Worm (Caenorhabditis elegans) whole organism, late embryonic: ENCODE measurements around the gene fbxb-61.

Source experiments
- C08G9.2 ChIP-seq: sonication (generic microtip); optimal IDR thresholded peaks from 2 replicates; lab custom pipeline; 2016; ENCODE audit warnings: mild to moderate bottlenecking, missing genetic modification characterization, moderate library complexity, missing compliant biosample characterization
- F13H6.1 ChIP-seq: sonication (generic microtip); optimal IDR thresholded peaks from 2 replicates; lab custom pipeline; 2016; ENCODE audit warnings: missing genetic modification characterization, missing compliant biosample characterization
- K02D7.2 ChIP-seq: sonication (generic microtip); optimal IDR thresholded peaks from 2 replicates; lab custom pipeline; 2017; ENCODE audit warnings: mild to moderate bottlenecking, missing genetic modification characterization, missing compliant biosample characterization
- T23F11.4 ChIP-seq: fragments of 200-800 bp; sonication (Bioruptor generic); optimal IDR thresholded peaks from 2 replicates; lab custom pipeline; 2018; ENCODE audit warnings: mild to moderate bottlenecking, missing genetic modification characterization, missing compliant biosample characterization
- ama-1 ChIP-seq: fragments of 150-350 bp; optimal IDR thresholded peaks from 2 replicates; lab custom pipeline; 2014
- ceh-18 ChIP-seq: sonication (generic microtip); optimal IDR thresholded peaks from 2 replicates; lab custom pipeline; 2016; ENCODE audit warnings: missing genetic modification characterization, missing compliant biosample characterization
- ceh-31 ChIP-seq: sonication (generic microtip); optimal IDR thresholded peaks from 2 replicates; lab custom pipeline; 2016; ENCODE audit warnings: missing genetic modification characterization, missing compliant biosample characterization
- ceh-34 ChIP-seq: sonication (generic microtip); optimal IDR thresholded peaks from 2 replicates; lab custom pipeline; 2016; ENCODE audit warnings: mild to moderate bottlenecking, missing genetic modification characterization, missing compliant biosample characterization
- ceh-48 ChIP-seq: sonication (generic microtip); optimal IDR thresholded peaks from 2 replicates; lab custom pipeline; 2016; ENCODE audit warnings: missing genetic modification characterization, inconsistent platforms, missing compliant biosample characterization
- ceh-9 ChIP-seq: sonication (generic microtip); optimal IDR thresholded peaks from 2 replicates; lab custom pipeline; 2016; ENCODE audit warnings: mild to moderate bottlenecking, missing genetic modification characterization, inconsistent platforms, missing compliant biosample characterization
- che-1 ChIP-seq: sonication (generic microtip); optimal IDR thresholded peaks from 2 replicates; lab custom pipeline; 2016; ENCODE audit warnings: mild to moderate bottlenecking, missing genetic modification characterization, missing compliant biosample characterization
- dmd-4 ChIP-seq: sonication (generic microtip); optimal IDR thresholded peaks from 2 replicates; lab custom pipeline; 2016; ENCODE audit warnings: borderline replicate concordance, missing genetic modification characterization, missing compliant biosample characterization
- elt-2 ChIP-seq: sonication (generic microtip); optimal IDR thresholded peaks from 2 replicates; lab custom pipeline; 2016; ENCODE audit warnings: missing genetic modification reagents, missing genetic modification characterization, missing compliant biosample characterization
- elt-4 ChIP-seq: sonication (generic microtip); optimal IDR thresholded peaks from 2 replicates; lab custom pipeline; 2016; ENCODE audit warnings: missing genetic modification characterization, missing compliant biosample characterization
- eyg-1 ChIP-seq: sonication (generic microtip); optimal IDR thresholded peaks from 2 replicates; lab custom pipeline; 2016; ENCODE audit warnings: missing genotype, missing genetic modification characterization, missing compliant biosample characterization
- fax-1 ChIP-seq: sonication (generic microtip); optimal IDR thresholded peaks from 2 replicates; lab custom pipeline; 2016; ENCODE audit warnings: missing genotype, missing genetic modification characterization, missing compliant biosample characterization
- fkh-10 ChIP-seq: fragments of 150-350 bp; optimal IDR thresholded peaks from 2 replicates; lab custom pipeline; 2014; ENCODE audit warnings: missing biosample characterization, missing genetic modification reagents, missing genetic modification characterization
- fkh-6 ChIP-seq: sonication (generic microtip); optimal IDR thresholded peaks from 2 replicates; lab custom pipeline; 2016; ENCODE audit warnings: missing genetic modification characterization, missing compliant biosample characterization
- gmeb-2 ChIP-seq: sonication (generic microtip); optimal IDR thresholded peaks from 2 replicates; lab custom pipeline; 2016; ENCODE audit warnings: missing genetic modification characterization, inconsistent platforms, missing compliant biosample characterization
- hlh-6 ChIP-seq: sonication (generic microtip); optimal IDR thresholded peaks from 2 replicates; lab custom pipeline; 2016; ENCODE audit warnings: missing genotype, missing genetic modification characterization, missing compliant biosample characterization
- hlh-8 ChIP-seq: sonication (generic microtip); optimal IDR thresholded peaks from 2 replicates; lab custom pipeline; 2016; ENCODE audit warnings: missing genotype, missing genetic modification characterization, missing compliant biosample characterization
- madf-2 ChIP-seq: sonication (generic microtip); optimal IDR thresholded peaks from 2 replicates; lab custom pipeline; 2017; ENCODE audit warnings: missing genetic modification characterization, missing compliant biosample characterization
- mec-3 ChIP-seq: sonication (generic microtip); optimal IDR thresholded peaks from 2 replicates; lab custom pipeline; 2016; ENCODE audit warnings: borderline replicate concordance, missing genetic modification characterization, missing compliant biosample characterization
- nhr-11 ChIP-seq: fragments of 150-350 bp; optimal IDR thresholded peaks from 2 replicates; lab custom pipeline; 2014; ENCODE audit warnings: missing biosample characterization, missing genetic modification characterization
- pag-3 ChIP-seq: sonication (generic microtip); optimal IDR thresholded peaks from 2 replicates; lab custom pipeline; 2016; ENCODE audit warnings: missing compliant biosample characterization, missing genetic modification characterization, borderline replicate concordance
- pax-1 ChIP-seq: fragments of 150-350 bp; optimal IDR thresholded peaks from 2 replicates; lab custom pipeline; 2014; ENCODE audit warnings: missing biosample characterization, missing genetic modification characterization
- pha-2 ChIP-seq: sonication (generic microtip); optimal IDR thresholded peaks from 2 replicates; lab custom pipeline; 2017; ENCODE audit warnings: mild to moderate bottlenecking, missing genetic modification characterization, missing compliant biosample characterization
- pha-4 ChIP-seq: fragments of 150-350 bp; optimal IDR thresholded peaks from 2 replicates; lab custom pipeline; 2018; ENCODE audit warnings: missing biosample characterization, missing genetic modification reagents, missing genetic modification characterization
- rnt-1 ChIP-seq: sonication (generic microtip); optimal IDR thresholded peaks from 2 replicates; lab custom pipeline; 2016; ENCODE audit warnings: missing genetic modification characterization, missing compliant biosample characterization
- sdc-2 ChIP-seq: sonication (generic microtip); optimal IDR thresholded peaks from 2 replicates; lab custom pipeline; 2016; ENCODE audit warnings: missing genotype, missing genetic modification characterization, missing compliant biosample characterization
- sox-2 ChIP-seq: fragments of 200-800 bp; sonication (Bioruptor generic); IDR thresholded peaks from 2 replicates; pipeline ENCODE4 v1.3.6; 2022; ENCODE audit warnings: missing genetic modification reagents, missing genetic modification characterization, missing compliant biosample characterization
- sox-4 ChIP-seq: sonication (generic microtip); optimal IDR thresholded peaks from 2 replicates; lab custom pipeline; 2017; ENCODE audit warnings: mild to moderate bottlenecking, missing genetic modification characterization, inconsistent platforms, missing compliant biosample characterization
- syd-9 ChIP-seq: sonication (generic microtip); optimal IDR thresholded peaks from 2 replicates; lab custom pipeline; 2016; ENCODE audit warnings: mild to moderate bottlenecking, missing genetic modification characterization, moderate library complexity, missing compliant biosample characterization
- tbx-2 ChIP-seq: sonication (generic microtip); optimal IDR thresholded peaks from 2 replicates; lab custom pipeline; 2016; ENCODE audit warnings: missing genetic modification characterization, missing compliant biosample characterization
- ttx-3 ChIP-seq: sonication (generic microtip); optimal IDR thresholded peaks from 2 replicates; lab custom pipeline; 2016; ENCODE audit warnings: missing genetic modification reagents, missing genetic modification characterization, missing compliant biosample characterization
- unc-42 ChIP-seq: sonication (generic microtip); optimal IDR thresholded peaks from 2 replicates; lab custom pipeline; 2016; ENCODE audit warnings: missing genotype, missing genetic modification characterization, missing compliant biosample characterization
- unc-55 ChIP-seq: sonication (generic microtip); optimal IDR thresholded peaks from 2 replicates; lab custom pipeline; 2017; ENCODE audit warnings: missing biosample characterization, missing genetic modification reagents, missing genetic modification characterization
- unc-86 ChIP-seq: sonication (generic microtip); optimal IDR thresholded peaks from 2 replicates; lab custom pipeline; 2016; ENCODE audit warnings: missing genetic modification characterization, missing compliant biosample characterization
- zip-5 ChIP-seq: sonication (generic microtip); optimal IDR thresholded peaks from 2 replicates; lab custom pipeline; 2016; ENCODE audit warnings: missing genetic modification characterization, missing compliant biosample characterization
- ztf-16 ChIP-seq: sonication (generic microtip); optimal IDR thresholded peaks from 2 replicates; lab custom pipeline; 2017; ENCODE audit warnings: missing genetic modification characterization, missing compliant biosample characterization

fbxb-61 gene

DNA sequence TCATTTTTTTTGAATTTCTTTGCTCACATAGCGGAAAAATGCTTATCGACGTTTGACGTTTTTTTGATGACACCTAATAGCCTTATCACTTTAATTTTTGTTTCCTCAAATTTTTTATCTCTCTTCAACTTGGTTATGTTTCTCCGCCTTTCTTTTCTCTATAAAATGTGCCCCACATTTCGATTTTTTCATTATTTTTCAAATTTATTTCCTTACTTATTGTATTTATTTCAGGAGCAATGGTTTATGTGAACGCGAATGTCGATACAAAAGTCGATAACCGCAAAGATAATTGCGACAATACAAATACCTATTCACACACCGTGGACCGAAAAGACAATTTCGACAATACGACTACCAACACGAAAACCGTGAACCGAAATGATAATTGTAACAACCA is 16.5 kb downstream of the fbxb-61 start, which contains the start of gene sdz-6:
Gene sdz-6 (plus strand): TSS at position 229 of the 400 bp plus-strand sequence.
- TF ChIP-seq elt-4, result no peak
- no peak for TF ChIP-seq mec-3 (tag; lab: Kevin White, UChicago)
- no peak for TF ChIP-seq unc-55
- no peak for TF ChIP-seq tbx-2 (tag; lab: Kevin White, UChicago)

DNA sequence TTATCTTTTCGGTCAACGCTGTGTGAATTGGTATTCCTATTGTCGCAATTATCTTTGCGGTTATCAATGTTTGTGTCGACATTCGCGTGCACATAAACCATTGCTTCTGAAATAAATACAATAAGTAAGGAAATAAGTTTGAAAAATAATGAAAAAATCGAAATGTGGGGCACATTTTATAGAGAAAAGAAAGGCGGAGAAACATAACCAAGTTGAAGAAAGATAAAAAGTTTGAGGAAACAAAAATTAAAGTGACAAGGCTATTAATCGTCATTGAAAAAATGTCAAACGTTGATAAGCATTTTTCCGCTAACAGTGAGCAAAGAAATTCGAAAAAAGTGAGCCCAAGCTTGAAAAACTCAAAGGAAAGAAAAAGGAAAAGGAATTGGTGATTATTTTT is 18.5 kb downstream of the fbxb-61 start, which contains the start of gene C43D7.4:
Gene C43D7.4 (minus strand): TSS at position 101 of the 400 bp plus-strand sequence.
- TF ChIP-seq nhr-11 (tag; lab: Kevin White, UChicago) (no peak), ceh-31 (tag; lab: Kevin White, UChicago) (no peak), syd-9 (tag; lab: Kevin White, UChicago) (no peak), che-1 (tag; lab: Kevin White, UChicago) (no peak), T23F11.4 (GFP tag; lab: Kevin White, UChicago) (no peak), pha-4 (tag; lab: Kevin White, UChicago) (no peak), C08G9.2 (tag; lab: Kevin White, UChicago) (no peak), pag-3 (tag; lab: Kevin White, UChicago) (no peak), dmd-4 (tag; lab: Kevin White, UChicago) (no peak), ceh-34 (tag; lab: Kevin White, UChicago) (no peak), fkh-10 (GFP tag; lab: Kevin White, UChicago) (no peak), ceh-9 (tag; lab: Kevin White, UChicago) (no peak), ceh-48 (tag; lab: Kevin White, UChicago) (no peak), ztf-16 (tag; lab: Kevin White, UChicago) (no peak), unc-86 (no peak), elt-2 (tag; lab: Kevin White, UChicago) (no peak), rnt-1 (tag; lab: Kevin White, UChicago) (no peak), fax-1 (tag; lab: Kevin White, UChicago) (no peak)
- TF ChIP-seq, all 69 proteins: peak for 0

DNA sequence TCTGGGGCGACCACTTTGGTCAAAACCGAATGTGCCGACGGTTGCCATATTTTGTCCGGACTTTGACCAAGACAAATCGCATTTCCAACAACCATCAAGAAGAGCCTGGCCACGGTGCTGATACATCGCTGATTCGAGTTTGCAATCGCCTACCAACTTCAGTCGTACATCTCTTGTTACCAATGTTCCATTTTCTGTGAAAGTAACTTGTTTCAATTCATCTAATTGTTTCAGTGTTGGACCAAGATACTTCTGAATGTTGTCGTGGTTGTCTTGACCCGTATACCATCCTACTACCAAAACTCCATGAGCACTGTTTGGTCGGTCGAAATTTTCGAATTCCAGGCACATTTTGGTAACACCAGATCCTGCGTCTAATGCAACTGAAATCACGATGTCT is 21.5 kb downstream of the fbxb-61 start:
- TF ChIP-seq che-1 (tag; lab: Kevin White, UChicago), result no peak
- TF ChIP-seq pax-1 (tag; lab: Kevin White, UChicago), result no peak
- no peak for TF ChIP-seq hlh-6 (tag; lab: Kevin White, UChicago)
- TF ChIP-seq C08G9.2 (tag; lab: Kevin White, UChicago), result no peak
- TF ChIP-seq pag-3 (tag; lab: Kevin White, UChicago), result no peak

DNA sequence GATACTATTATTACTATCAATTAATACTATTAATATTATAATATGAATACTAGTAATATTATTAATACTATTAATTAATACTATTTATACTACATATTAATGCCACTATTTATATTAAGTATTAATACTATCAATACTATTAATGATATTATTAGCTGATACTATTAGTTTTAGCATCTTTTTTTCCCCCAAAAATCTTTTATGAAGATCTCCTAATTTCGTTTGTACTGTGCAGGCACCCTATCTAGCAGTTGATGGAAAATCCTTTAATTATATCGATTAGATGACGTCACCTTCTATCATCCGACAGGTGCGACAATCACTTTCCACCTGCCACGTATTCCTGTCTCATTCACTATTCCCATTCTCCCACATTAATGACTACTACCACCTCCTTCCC is 25.3 kb downstream of the fbxb-61 start, which contains the start of gene fbxb-65:
Gene fbxb-65 (plus strand): TSS at position 301 of the 400 bp plus-strand sequence.
- no peak for TF ChIP-seq ceh-31 (tag; lab: Kevin White, UChicago)
- no peak for TF ChIP-seq ztf-16 (tag; lab: Kevin White, UChicago)
- TF ChIP-seq ceh-18, result no peak
- no peak for TF ChIP-seq sdc-2 (tag; lab: Kevin White, UChicago)
- TF ChIP-seq ttx-3 (tag; lab: Kevin White, UChicago), result no peak
- TF ChIP-seq elt-2 (tag; lab: Kevin White, UChicago), result no peak
- no peak for TF ChIP-seq eyg-1
- TF ChIP-seq unc-42 (tag; lab: Kevin White, UChicago), result no peak
- TF ChIP-seq F13H6.1 (tag; lab: Kevin White, UChicago), result no peak
- TF ChIP-seq, all 69 proteins: peak for 0

DNA sequence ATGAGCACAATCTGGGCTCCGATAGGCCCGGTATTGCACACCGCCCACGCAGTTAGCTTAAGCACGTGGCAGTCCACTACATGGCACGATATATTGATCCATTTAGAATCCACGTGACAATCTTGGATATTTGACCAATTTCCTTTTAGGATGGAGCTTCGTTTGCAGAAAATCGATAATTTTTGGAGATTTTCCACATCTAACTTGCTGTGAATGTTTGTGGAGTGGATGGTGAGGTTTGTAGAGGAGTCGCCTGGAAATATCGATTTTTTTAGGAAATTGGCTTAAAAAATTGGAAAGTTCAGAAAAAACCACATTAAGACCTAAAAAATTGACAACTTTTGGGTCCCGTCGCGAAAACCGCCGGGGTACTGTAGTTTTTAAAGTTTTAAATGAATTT is 33.4 kb downstream of the fbxb-61 start:
- TF ChIP-seq che-1 (tag; lab: Kevin White, UChicago) (no peak), ceh-48 (tag; lab: Kevin White, UChicago) (peak; percentile 11)

DNA sequence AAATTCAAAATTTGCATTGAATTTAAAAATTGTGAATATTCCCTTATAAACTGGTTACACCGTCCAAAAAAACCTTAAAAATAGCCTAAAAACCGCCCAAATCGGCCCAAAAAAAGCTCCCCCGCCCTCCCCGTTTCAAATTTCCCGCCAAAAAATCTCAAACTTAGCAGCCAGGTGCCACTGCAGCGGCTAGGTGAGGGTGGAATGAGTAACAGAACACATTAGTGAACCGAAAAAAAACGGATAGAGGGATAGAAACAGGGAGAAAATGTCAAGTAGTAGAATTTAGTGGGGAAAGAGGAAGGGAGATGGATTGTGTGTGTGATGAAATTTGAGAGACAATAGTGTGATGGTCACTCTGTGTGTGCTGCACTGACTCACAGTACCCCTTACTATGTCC is 48.0 kb downstream of the fbxb-61 start:
- no peak for TF ChIP-seq pax-1 (tag; lab: Kevin White, UChicago)
- TF ChIP-seq ama-1 (lab: Kevin White, UChicago), result no peak
- TF ChIP-seq sox-4, result no peak
- TF ChIP-seq K02D7.2 (tag; lab: Kevin White, UChicago), result no peak
- no peak for TF ChIP-seq zip-5 (tag; lab: Kevin White, UChicago)
- no peak for TF ChIP-seq tbx-2 (tag; lab: Kevin White, UChicago)
- TF ChIP-seq sox-2 (GFP tag; lab: Robert Waterston, UW), result no peak
- no peak for TF ChIP-seq C08G9.2 (tag; lab: Kevin White, UChicago)
- TF ChIP-seq hlh-6 (tag; lab: Kevin White, UChicago), result no peak
- no peak for TF ChIP-seq madf-2 (tag; lab: Kevin White, UChicago)
- TF ChIP-seq ceh-31 (tag; lab: Kevin White, UChicago), result no peak
- TF ChIP-seq gmeb-2 (tag; lab: Kevin White, UChicago), result no peak
- TF ChIP-seq ceh-9 (tag; lab: Kevin White, UChicago), result no peak
- no peak for TF ChIP-seq fkh-6 (tag; lab: Kevin White, UChicago)
- no peak for TF ChIP-seq hlh-8 (tag; lab: Kevin White, UChicago)
- no peak for TF ChIP-seq unc-55
- no peak for TF ChIP-seq pha-2 (tag; lab: Kevin White, UChicago)
